Worm (Caenorhabditis elegans): ENCODE data around the gene clec-264.
A peak's percentile ranks its signal among the peaks of the same experiment; 100 is the strongest.

The clec-264 gene

ce11 chrV:20868329-20868728, 17.8 kb upstream of the clec-264 start, which contains the start of gene F31D4.8:
Gene F31D4.8, minus strand, starts transcription at chrV:20868429.
- TF ChIP-seq cnd-1 (tag; optimal IDR thresholded peaks at IDR 0.05) (no peak), tbx-8 (GFP tag; optimal IDR thresholded peaks at IDR 0.05) (no peak), hlh-1 (tag; optimal IDR thresholded peaks at IDR 0.05) (no peak), zip-8 (tag; optimal IDR thresholded peaks at IDR 0.05) (no peak), nhr-237 (tag; optimal IDR thresholded peaks at IDR 0.05) (no peak), unc-39 (tag; optimal IDR thresholded peaks at IDR 0.05) (no peak), mls-2 (tag; optimal IDR thresholded peaks at IDR 0.05) (no peak), unc-62 (GFP tag; optimal IDR thresholded peaks at IDR 0.05) (no peak)

DNA sequence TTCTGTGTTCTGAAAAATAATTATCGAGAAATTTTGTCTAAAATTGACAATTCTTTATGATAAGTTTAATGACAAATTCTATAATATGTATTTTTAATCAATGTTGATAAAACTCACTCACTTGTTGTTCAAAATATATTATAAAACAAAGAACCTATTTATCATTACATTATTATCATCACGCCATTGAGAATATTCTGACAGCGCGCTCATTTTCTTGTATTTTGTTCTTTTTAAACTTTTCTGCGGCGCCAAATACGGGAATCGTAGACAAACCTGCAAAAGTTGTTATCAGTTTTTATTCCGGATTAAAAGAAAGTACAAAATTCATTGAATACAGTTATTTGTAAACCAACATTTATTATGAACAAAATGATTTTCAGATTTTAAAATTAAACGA, 15.9 kb upstream of the clec-264 start:
- TF ChIP-seq ceh-83 (GFP tag; optimal IDR thresholded peaks at IDR 0.05) (no peak), lin-13 (tag; optimal IDR thresholded peaks at IDR 0.05) (no peak), nhr-2 (tag; optimal IDR thresholded peaks at IDR 0.05) (no peak), nhr-12 (tag; optimal IDR thresholded peaks at IDR 0.05) (no peak)

DNA sequence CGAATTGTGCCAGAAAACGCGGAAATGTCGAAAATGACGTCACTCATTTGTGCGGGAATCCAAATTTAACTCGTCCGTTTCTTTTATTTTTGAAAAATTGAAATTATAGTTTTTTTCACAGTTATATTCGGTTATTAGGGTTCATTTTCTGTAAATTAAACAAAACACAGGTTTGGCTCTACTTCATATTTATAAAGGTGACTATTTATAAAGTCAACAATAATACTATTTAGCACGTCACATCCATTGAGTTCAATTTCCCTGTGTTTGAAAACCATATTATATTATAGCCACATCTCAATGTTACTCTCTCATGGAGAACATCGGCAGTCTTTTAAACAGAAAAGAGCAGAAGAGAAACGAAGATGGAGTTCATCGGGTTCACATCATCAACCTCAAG, 12.2 kb upstream of the clec-264 start, which contains the start of gene twk-35:
Gene twk-35, plus strand, starts transcription at position 301 of the 400 bp plus-strand sequence.
- TF ChIP-seq blmp-1 (tag; optimal IDR thresholded peaks at IDR 0.05), result no peak
- TF ChIP-seq tbx-8 (GFP tag; optimal IDR thresholded peaks at IDR 0.05), result no peak
- no peak for TF ChIP-seq cnd-1 (tag; optimal IDR thresholded peaks at IDR 0.05)
- TF ChIP-seq ces-1 (GFP tag; optimal IDR thresholded peaks at IDR 0.05), result no peak
- TF ChIP-seq nhr-28 (tag; optimal IDR thresholded peaks at IDR 0.05), result no peak
- no peak for TF ChIP-seq lin-13 (tag; optimal IDR thresholded peaks at IDR 0.05)
- TF ChIP-seq unc-120 (tag; optimal IDR thresholded peaks at IDR 0.05; ENCODE audit: poor library complexity, severe bottlenecking), result no peak
- TF ChIP-seq mab-5 (tag; optimal IDR thresholded peaks at IDR 0.05), result no peak
- TF ChIP-seq drap-1 (GFP tag; optimal IDR thresholded peaks at IDR 0.05), result no peak
- TF ChIP-seq snpc-4 (tag; optimal IDR thresholded peaks at IDR 0.05), result no peak
- TF ChIP-seq mls-2 (tag; optimal IDR thresholded peaks at IDR 0.05), result no peak
- no peak for TF ChIP-seq sptf-1 (tag; optimal IDR thresholded peaks at IDR 0.05)
- no peak for TF ChIP-seq mep-1 (tag; optimal IDR thresholded peaks at IDR 0.05)
- TF ChIP-seq zip-8 (tag; optimal IDR thresholded peaks at IDR 0.05), result no peak
- TF ChIP-seq nhr-12 (tag; optimal IDR thresholded peaks at IDR 0.05), result no peak
- no peak for TF ChIP-seq hlh-1 (tag; optimal IDR thresholded peaks at IDR 0.05)
- TF ChIP-seq elt-1 (tag; optimal IDR thresholded peaks at IDR 0.05; ENCODE audit: borderline replicate concordance, insufficient read depth), result no peak
- TF ChIP-seq ceh-43 (GFP tag; optimal IDR thresholded peaks at IDR 0.05), result no peak
- TF ChIP-seq unc-62 (GFP tag; optimal IDR thresholded peaks at IDR 0.05), result no peak

DNA sequence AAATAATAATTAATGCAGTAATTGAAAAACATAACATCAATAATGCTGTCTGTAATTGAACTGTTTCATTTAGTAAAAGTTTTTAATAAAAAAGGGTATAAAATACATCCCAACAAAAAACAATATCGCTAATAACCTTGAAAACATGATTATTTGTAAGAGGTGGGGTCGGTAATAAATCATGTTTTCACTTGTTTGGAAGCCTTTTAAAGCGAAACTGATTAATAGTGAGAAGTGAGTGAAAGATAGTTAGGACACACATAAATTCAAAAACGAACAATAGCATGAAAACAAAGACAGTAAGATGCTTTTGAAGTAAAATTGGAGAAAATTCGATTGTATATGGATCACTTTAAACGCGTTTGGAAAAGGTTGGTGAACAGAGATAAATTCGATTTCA, 10.6 kb upstream of the clec-264 start, which contains the start of gene try-4:
Gene try-4, minus strand, starts transcription at position 74 of the 400 bp plus-strand sequence.
- TF ChIP-seq sptf-1 (tag; optimal IDR thresholded peaks at IDR 0.05), result no peak
- no peak for TF ChIP-seq flh-1 (GFP tag; optimal IDR thresholded peaks at IDR 0.05)
- TF ChIP-seq mab-5 (tag; optimal IDR thresholded peaks at IDR 0.05), result no peak
- no peak for TF ChIP-seq ceh-43 (GFP tag; optimal IDR thresholded peaks at IDR 0.05)
- TF ChIP-seq ztf-11 (tag; optimal IDR thresholded peaks at IDR 0.05), result no peak
- no peak for TF ChIP-seq snpc-4 (tag; optimal IDR thresholded peaks at IDR 0.05)

ce11 chrV:20853581-20854161, 3.2 kb upstream of the clec-264 start, which contains the start of gene F31D4.5:
Gene F31D4.5, plus strand, starts transcription at chrV:20854071.
- TF ChIP-seq ceh-39 (tag; optimal IDR thresholded peaks at IDR 0.05) (no peak), sem-2 (GFP tag; optimal IDR thresholded peaks at IDR 0.05) (no peak), unc-39 (tag; optimal IDR thresholded peaks at IDR 0.05) (no peak), elt-1 (tag; optimal IDR thresholded peaks at IDR 0.05; ENCODE audit: borderline replicate concordance, insufficient read depth) (no peak), ham-2 (GFP tag; optimal IDR thresholded peaks at IDR 0.05) (no peak), flh-1 (GFP tag; optimal IDR thresholded peaks at IDR 0.05) (no peak), blmp-1 (tag; optimal IDR thresholded peaks at IDR 0.05) (no peak), ces-1 (GFP tag; optimal IDR thresholded peaks at IDR 0.05) (peak; percentile 64), elt-3 (tag; optimal IDR thresholded peaks at IDR 0.05) (peak; percentile 90), unc-120 (tag; optimal IDR thresholded peaks at IDR 0.05; ENCODE audit: poor library complexity, severe bottlenecking) (no peak), lsy-2 (tag; optimal IDR thresholded peaks at IDR 0.05) (no peak), nhr-12 (tag; optimal IDR thresholded peaks at IDR 0.05) (no peak), lin-32 (GFP tag; optimal IDR thresholded peaks at IDR 0.05) (no peak)
